Worm (Caenorhabditis elegans): ENCODE data around the gene R09E10.5.

ce11 chrIV:10284194-10284910 lies 17.8 kb downstream of the R09E10.5 start, which contains the start of gene rad-51:
- TF ChIP-seq ceh-13 (GFP tag; optimal IDR thresholded peaks at IDR 0.05) = no peak
- TF ChIP-seq ama-1 (optimal IDR thresholded peaks at IDR 0.05) = no peak
- TF ChIP-seq ets-7 (tag; optimal IDR thresholded peaks at IDR 0.05) = no peak
- no peak for TF ChIP-seq flt-1 (GFP tag; IDR thresholded peaks at IDR 0.05)
- no peak for TF ChIP-seq sea-1 (GFP tag; conservative IDR thresholded peaks at IDR 0.05)
- peak; percentile 37 for TF ChIP-seq aly-1 (tag; optimal IDR thresholded peaks at IDR 0.05)
- no peak for TF ChIP-seq tra-4 (tag; optimal IDR thresholded peaks at IDR 0.05)

Data from whole organism, early embryonic.